Worm (Caenorhabditis elegans): ENCODE results near the gene mrps-22.

The mrps-22 gene

ce11 chrII:10542654-10543456, 39.6 kb upstream of the mrps-22 start (continued):
- TF ChIP-seq unc-86 (tag; optimal IDR thresholded peaks at IDR 0.05), result no peak
- TF ChIP-seq Y116A8C.19 (tag; optimal IDR thresholded peaks at IDR 0.05; ENCODE audit: borderline replicate concordance), result no peak
- no peak for TF ChIP-seq vab-15 (tag; optimal IDR thresholded peaks at IDR 0.05)
- no peak for TF ChIP-seq mdl-1 (tag; optimal IDR thresholded peaks at IDR 0.05)
- no peak for TF ChIP-seq F16B12.6 (tag; optimal IDR thresholded peaks at IDR 0.05)
- no peak for TF ChIP-seq C34B4.2 (tag; optimal IDR thresholded peaks at IDR 0.05)
- no peak for TF ChIP-seq hpl-2 (GFP tag; optimal IDR thresholded peaks at IDR 0.05)
- no peak for TF ChIP-seq C04F5.9 (tag; optimal IDR thresholded peaks at IDR 0.05)
- no peak for TF ChIP-seq nhr-20 (tag; optimal IDR thresholded peaks at IDR 0.05)
- TF ChIP-seq fkh-4 (tag; optimal IDR thresholded peaks at IDR 0.05; ENCODE audit: borderline replicate concordance), result no peak
- no peak for TF ChIP-seq nhr-237 (tag; optimal IDR thresholded peaks at IDR 0.05)
- TF ChIP-seq nhr-12 (tag; optimal IDR thresholded peaks at IDR 0.05), result no peak
- no peak for TF ChIP-seq pax-3 (tag; optimal IDR thresholded peaks at IDR 0.05)
- TF ChIP-seq rnt-1 (tag; optimal IDR thresholded peaks at IDR 0.05), result no peak
- no peak for TF ChIP-seq elt-2 (tag; optimal IDR thresholded peaks at IDR 0.05)
- no peak for TF ChIP-seq ceh-90 (tag; optimal IDR thresholded peaks at IDR 0.05)
- 0 out of 2 replicates have a peak, but pooled peaks have one; percentile 83 for TF ChIP-seq ets-5 (GFP tag; IDR thresholded peaks at IDR 0.05)
- TF ChIP-seq alr-1 (tag; optimal IDR thresholded peaks at IDR 0.05; ENCODE audit: borderline replicate concordance), result no peak
- no peak for TF ChIP-seq nhr-77 (tag; optimal IDR thresholded peaks at IDR 0.05)
- TF ChIP-seq hlh-17 (GFP tag; optimal IDR thresholded peaks at IDR 0.05; ENCODE audit: borderline replicate concordance), result no peak
- TF ChIP-seq nhr-76 (tag; optimal IDR thresholded peaks at IDR 0.05), result no peak
- no peak for TF ChIP-seq dsc-1 (tag; optimal IDR thresholded peaks at IDR 0.05)
- TF ChIP-seq egl-13 (tag; optimal IDR thresholded peaks at IDR 0.05), result no peak
- TF ChIP-seq nhr-47 (tag; optimal IDR thresholded peaks at IDR 0.05), result no peak
- no peak for TF ChIP-seq snu-23 (GFP tag; optimal IDR thresholded peaks at IDR 0.05)
- TF ChIP-seq nhr-28 (tag; optimal IDR thresholded peaks at IDR 0.05), result no peak
- no peak for TF ChIP-seq ztf-11 (tag; optimal IDR thresholded peaks at IDR 0.05)
- peak; percentile 6 for TF ChIP-seq blmp-1 (tag; optimal IDR thresholded peaks at IDR 0.05)
- no peak for TF ChIP-seq sox-4 (tag; optimal IDR thresholded peaks at IDR 0.05)
- no peak for TF ChIP-seq zip-4 (GFP tag; optimal IDR thresholded peaks at IDR 0.05)
- peak in 1 of 2 experiments; percentile 1 for TF ChIP-seq lin-35 (GFP tag; optimal IDR thresholded peaks at IDR 0.05)
- no peak for TF ChIP-seq zag-1 (tag; optimal IDR thresholded peaks at IDR 0.05)
- no peak for TF ChIP-seq ceh-88 (GFP tag; IDR thresholded peaks at IDR 0.05)
- TF ChIP-seq snpc-4 (tag; optimal IDR thresholded peaks at IDR 0.05), result no peak
- no peak for TF ChIP-seq mep-1 (tag; optimal IDR thresholded peaks at IDR 0.05)
- TF ChIP-seq fos-1 (tag; optimal IDR thresholded peaks at IDR 0.05), result no peak
- no peak for TF ChIP-seq pag-3 (tag; optimal IDR thresholded peaks at IDR 0.05; ENCODE audit: borderline replicate concordance, insufficient read depth)
- no peak for TF ChIP-seq irx-1 (tag; optimal IDR thresholded peaks at IDR 0.05)
- TF ChIP-seq swsn-7 (tag; optimal IDR thresholded peaks at IDR 0.05), result no peak
- TF ChIP-seq nhr-84 (tag; optimal IDR thresholded peaks at IDR 0.05), result no peak
- no peak for TF ChIP-seq tlp-1 (tag; optimal IDR thresholded peaks at IDR 0.05)
- no peak for TF ChIP-seq lin-15B (tag; optimal IDR thresholded peaks at IDR 0.05)
- TF ChIP-seq nhr-85 (tag), result no peak
- no peak for TF ChIP-seq fkh-10 (GFP tag; optimal IDR thresholded peaks at IDR 0.05)
- TF ChIP-seq nhr-90 (tag; optimal IDR thresholded peaks at IDR 0.05; ENCODE audit: poor library complexity), result no peak
- TF ChIP-seq nhr-19 (GFP tag; conservative IDR thresholded peaks at IDR 0.05), result no peak
- peak in 1 of 6 experiments; percentile 10 for TF ChIP-seq elt-3 (tag; optimal IDR thresholded peaks at IDR 0.05)
